ENCODE assay signal across 2 worm cellular contexts in genomic region chrIV:14272561-14272960, ce11.
TF ChIP-seq lines count a peak whose summit lies in the region.

No protein-coding gene starts in this region.

TF ChIP-seq in whole organism, L1 larva, 84 proteins besides CTCF, POLR2A, EP300 and RAD21 (continued from another document):
- TF ChIP-seq ceh-63 (GFP tag; optimal IDR thresholded peaks at IDR 0.05; lab: Kevin White, UChicago) = no peak
- TF ChIP-seq ceh-90 (tag; optimal IDR thresholded peaks at IDR 0.05; lab: Kevin White, UChicago) = no peak
- TF ChIP-seq tlp-1 (tag; optimal IDR thresholded peaks at IDR 0.05; lab: Kevin White, UChicago) = no peak
- TF ChIP-seq Y116A8C.19 (tag; optimal IDR thresholded peaks at IDR 0.05; lab: Kevin White, UChicago; ENCODE audit: borderline replicate concordance) = no peak
- TF ChIP-seq vab-15 (tag; optimal IDR thresholded peaks at IDR 0.05; lab: Kevin White, UChicago) = no peak
- TF ChIP-seq ceh-8 (GFP tag; optimal IDR thresholded peaks at IDR 0.05; lab: Kevin White, UChicago) = no peak
- no peak for TF ChIP-seq nhr-90 (tag; optimal IDR thresholded peaks at IDR 0.05; lab: Kevin White, UChicago; ENCODE audit: poor library complexity)
- no peak for TF ChIP-seq ama-1 (optimal IDR thresholded peaks at IDR 0.05; lab: Kevin White, UChicago)
- TF ChIP-seq ceh-82 (tag; optimal IDR thresholded peaks at IDR 0.05; lab: Kevin White, UChicago) = peak in 2 of 3 experiments; percentile 39 to 41
- no peak for TF ChIP-seq ceh-88 (GFP tag; IDR thresholded peaks at IDR 0.05; lab: Robert Waterston, UW)
- no peak for TF ChIP-seq ets-5 (GFP tag; IDR thresholded peaks at IDR 0.05; lab: Robert Waterston, UW)
- TF ChIP-seq alr-1 (tag; optimal IDR thresholded peaks at IDR 0.05; lab: Kevin White, UChicago; ENCODE audit: borderline replicate concordance) = no peak
- peak; percentile 43 for TF ChIP-seq unc-86 (tag; optimal IDR thresholded peaks at IDR 0.05; lab: Kevin White, UChicago)
- no peak for TF ChIP-seq nhr-28 (tag; optimal IDR thresholded peaks at IDR 0.05; lab: Kevin White, UChicago)
- TF ChIP-seq nhr-47 (tag; optimal IDR thresholded peaks at IDR 0.05; lab: Kevin White, UChicago) = peak; percentile 54
- TF ChIP-seq C04F5.9 (tag; optimal IDR thresholded peaks at IDR 0.05; lab: Kevin White, UChicago) = no peak
- TF ChIP-seq sup-37 (GFP tag; optimal IDR thresholded peaks at IDR 0.05; lab: Kevin White, UChicago) = no peak
- TF ChIP-seq jun-1 (tag; optimal IDR thresholded peaks at IDR 0.05; lab: Kevin White, UChicago) = no peak
- no peak for TF ChIP-seq pag-3 (tag; optimal IDR thresholded peaks at IDR 0.05; lab: Kevin White, UChicago; ENCODE audit: borderline replicate concordance, insufficient read depth)
- TF ChIP-seq unc-98 (GFP tag; IDR thresholded peaks at IDR 0.05; lab: Robert Waterston, UW) = no peak
- no peak for TF ChIP-seq unc-30 (tag; optimal IDR thresholded peaks at IDR 0.05; lab: Kevin White, UChicago)
- TF ChIP-seq ztf-11 (tag; optimal IDR thresholded peaks at IDR 0.05; lab: Kevin White, UChicago) = no peak
- peak; percentile 31 for TF ChIP-seq swsn-7 (tag; optimal IDR thresholded peaks at IDR 0.05; lab: Kevin White, UChicago)

TF ChIP-seq in whole organism, L4 larva, 104 proteins besides CTCF, POLR2A, EP300 and RAD21 (continued from another document):
- TF ChIP-seq hlh-30 (tag; optimal IDR thresholded peaks at IDR 0.05; lab: Kevin White, UChicago; ENCODE audit: insufficient read depth) (peak; percentile 24), ceh-20 (GFP tag; IDR thresholded peaks at IDR 0.05; lab: Robert Waterston, UW) (no peak), daf-12 (tag; optimal IDR thresholded peaks at IDR 0.05; lab: Kevin White, UChicago) (no peak), pha-4 (GFP tag; IDR thresholded peaks at IDR 0.05; lab: Robert Waterston, UW) (peak; percentile 18; the same call in 1 of the 2 replicates), pha-4 (tag; optimal IDR thresholded peaks at IDR 0.05; lab: Kevin White, UChicago) (no peak), rbr-2 (tag; optimal IDR thresholded peaks at IDR 0.05; lab: Kevin White, UChicago) (peak; percentile 48), nhr-237 (tag; optimal IDR thresholded peaks at IDR 0.05; lab: Kevin White, UChicago) (no peak), tra-1 (GFP tag; IDR thresholded peaks at IDR 0.05; lab: Robert Waterston, UW) (no peak), ceh-62 (tag; optimal IDR thresholded peaks at IDR 0.05; lab: Kevin White, UChicago) (no peak), egl-43 (GFP tag; IDR thresholded peaks at IDR 0.05; lab: Robert Waterston, UW) (no peak), ZK546.5 (tag; optimal IDR thresholded peaks at IDR 0.05; lab: Kevin White, UChicago) (no peak), sdz-12 (GFP tag; optimal IDR thresholded peaks at IDR 0.05; lab: Kevin White, UChicago) (no peak), ceh-44 (GFP tag; IDR thresholded peaks at IDR 0.05; lab: Robert Waterston, UW) (no peak), jun-1 (tag; optimal IDR thresholded peaks at IDR 0.05; lab: Kevin White, UChicago) (no peak), D1046.2 (GFP tag; IDR thresholded peaks at IDR 0.05; lab: Robert Waterston, UW) (no peak), dpl-1 (GFP tag; optimal IDR thresholded peaks at IDR 0.05; lab: Kevin White, UChicago) (no peak), pqm-1 (tag; optimal IDR thresholded peaks at IDR 0.05; lab: Kevin White, UChicago) (no peak), ztf-11 (tag; optimal IDR thresholded peaks at IDR 0.05; lab: Kevin White, UChicago) (no peak), ZK337.2 (GFP tag; IDR thresholded peaks at IDR 0.05; lab: Robert Waterston, UW) (no peak), spr-1 (tag; optimal IDR thresholded peaks at IDR 0.05; lab: Kevin White, UChicago) (no peak), ceh-82 (tag; optimal IDR thresholded peaks at IDR 0.05; lab: Kevin White, UChicago) (no peak), hlh-11 (tag; optimal IDR thresholded peaks at IDR 0.05; lab: Kevin White, UChicago) (no peak)
